Fruit fly (Drosophila melanogaster) whole organism, embryonic: ENCODE results near the gene mRpL19.
A peak's percentile ranks its signal among the peaks of the same experiment; 100 is the strongest.

ENCODE experiments used
- Awh ChIP-seq: fragments of 200-800 bp; sonication (Bioruptor generic); IDR thresholded peaks from 2 replicates; pipeline ENCODE4, ENCODE4 v1.3.6; 2022; ENCODE audit warnings: missing biosample characterization, missing genetic modification characterization
- CG10366 ChIP-seq: fragments of 200-800 bp; sonication (Bioruptor generic); IDR thresholded peaks from 2 replicates; pipeline ENCODE4 v1.3.6; 2022; ENCODE audit warnings: missing biosample characterization, missing genetic modification characterization
- CG10543 ChIP-seq: fragments of 200-800 bp; sonication (Bioruptor generic); optimal IDR thresholded peaks from 3 replicates; lab custom pipeline; 2017; ENCODE audit warnings: missing biosample characterization, mild to moderate bottlenecking, missing genetic modification characterization, moderate library complexity
- CG11247 ChIP-seq: fragments of 200-800 bp; sonication (Bioruptor generic); IDR thresholded peaks from 2 replicates; pipeline ENCODE4 v1.3.6; 2022; ENCODE audit warnings: missing biosample characterization, missing genetic modification characterization
- CG12155 ChIP-seq: fragments of 200-800 bp; sonication (Bioruptor generic); optimal IDR thresholded peaks from 3 replicates; lab custom pipeline; 2016; ENCODE audit warnings: missing biosample characterization, missing genetic modification characterization
- CG15479 ChIP-seq: fragments of 200-800 bp; sonication (Bioruptor generic); optimal IDR thresholded peaks from 3 replicates; lab custom pipeline; 2019; ENCODE audit warnings: missing biosample characterization, mild to moderate bottlenecking, missing genetic modification characterization, moderate library complexity
- CG15696 ChIP-seq: fragments of 200-800 bp; sonication (Bioruptor generic); optimal IDR thresholded peaks from 2 replicates; lab custom pipeline; 2019; ENCODE audit warnings: missing biosample characterization, mild to moderate bottlenecking, missing genetic modification characterization, moderate library complexity
- CG1603 ChIP-seq: fragments of 200-800 bp; sonication (Bioruptor generic); optimal IDR thresholded peaks from 2 replicates; lab custom pipeline; 2019; ENCODE audit warnings: missing biosample characterization, mild to moderate bottlenecking, missing genetic modification characterization, moderate library complexity
- CG17359 ChIP-seq: fragments of 200-800 bp; sonication (Bioruptor generic); optimal IDR thresholded peaks from 3 replicates; lab custom pipeline; 2018; ENCODE audit warnings: missing biosample characterization, mild to moderate bottlenecking, missing genetic modification characterization, moderate library complexity
- CG17361 ChIP-seq: fragments of 200-800 bp; sonication (Bioruptor generic); IDR thresholded peaks from 3 replicates; pipeline ENCODE4 v1.3.6; 2022; ENCODE audit warnings: missing biosample characterization, missing genetic modification characterization
- CG1832 ChIP-seq: fragments of 200-800 bp; sonication (Bioruptor generic); optimal IDR thresholded peaks from 2 replicates; lab custom pipeline; 2017; ENCODE audit warnings: missing biosample characterization, mild to moderate bottlenecking, missing genetic modification characterization, inconsistent platforms
- CG2202 ChIP-seq: fragments of 200-800 bp; sonication (Bioruptor generic); optimal IDR thresholded peaks from 2 replicates; lab custom pipeline; 2018; ENCODE audit warnings: missing biosample characterization, mild to moderate bottlenecking, missing genetic modification characterization
- CG34376 ChIP-seq: fragments of 200-800 bp; sonication (Bioruptor generic); optimal IDR thresholded peaks from 2 replicates; lab custom pipeline; 2018; ENCODE audit warnings: missing biosample characterization, mild to moderate bottlenecking, missing genetic modification characterization
- CG34422 ChIP-seq: fragments of 200-800 bp; sonication (Bioruptor generic); IDR thresholded peaks from 3 replicates; pipeline ENCODE4 v1.3.6; 2022; ENCODE audit warnings: missing biosample characterization, missing genetic modification characterization
- CG3995 ChIP-seq: fragments of 200-800 bp; sonication (Bioruptor generic); optimal IDR thresholded peaks from 3 replicates; lab custom pipeline; 2016; ENCODE audit warnings: missing biosample characterization, missing genetic modification characterization
- CG4707 ChIP-seq: fragments of 200-800 bp; sonication (Bioruptor generic); optimal IDR thresholded peaks from 2 replicates; lab custom pipeline; 2018; ENCODE audit warnings: missing biosample characterization, mild to moderate bottlenecking, missing genetic modification characterization, moderate library complexity
- CG6813 ChIP-seq: fragments of 200-800 bp; sonication (Bioruptor generic); optimal IDR thresholded peaks from 2 replicates; lab custom pipeline; 2017; ENCODE audit warnings: missing biosample characterization, missing genetic modification characterization, mild to moderate bottlenecking, moderate library complexity, missing genetic modification reagents
- CG6854 ChIP-seq: fragments of 200-800 bp; sonication (Bioruptor generic); optimal IDR thresholded peaks from 3 replicates; lab custom pipeline; 2017; ENCODE audit warnings: missing biosample characterization, mild to moderate bottlenecking, missing genetic modification characterization
- CG7963 ChIP-seq: fragments of 200-800 bp; sonication (Bioruptor generic); IDR thresholded peaks from 3 replicates; pipeline ENCODE4 v1.3.6; 2022; ENCODE audit warnings: missing biosample characterization, missing genetic modification characterization; ENCODE audit not compliant: partially characterized antibody
- CG8281 ChIP-seq: fragments of 200-800 bp; sonication (Bioruptor generic); optimal IDR thresholded peaks from 2 replicates; lab custom pipeline; 2018; ENCODE audit warnings: missing biosample characterization, mild to moderate bottlenecking, missing genetic modification characterization, moderate library complexity
- CG9727 ChIP-seq: fragments of 200-800 bp; sonication (Bioruptor generic); optimal IDR thresholded peaks from 3 replicates; lab custom pipeline; 2017; ENCODE audit warnings: missing biosample characterization, mild to moderate bottlenecking, missing genetic modification characterization
- D ChIP-seq, 2 experiments: fragments of 200-800 bp in 1 of 2; fragments of >200 bp in 1 of 2; sonication (Bioruptor generic) in 1 of 2; optimal IDR thresholded peaks; 2 replicates in 1 of 2; 3 replicates in 1 of 2; lab custom pipeline; 2017; ENCODE audit warnings: mild to moderate bottlenecking in 1 of 2, missing biosample characterization in 1 of 2, missing genetic modification characterization in 1 of 2, missing genetic modification reagents in 1 of 2
- D19B ChIP-seq: fragments of 200-800 bp; sonication (Bioruptor generic); optimal IDR thresholded peaks from 2 replicates; lab custom pipeline; 2017; ENCODE audit warnings: missing biosample characterization, mild to moderate bottlenecking, missing genetic modification characterization
- Kr ChIP-seq: fragments of 200-800 bp; sonication (Bioruptor generic); optimal IDR thresholded peaks from 2 replicates; lab custom pipeline; 2017; ENCODE audit warnings: missing biosample characterization, mild to moderate bottlenecking, missing genetic modification characterization
- NK7.1 ChIP-seq: fragments of 200-800 bp; sonication (Bioruptor generic); optimal IDR thresholded peaks from 3 replicates; lab custom pipeline; 2016; ENCODE audit warnings: missing biosample characterization, missing genetic modification characterization
- Pdp1 ChIP-seq, 2 experiments: fragments of 200-800 bp; sonication (Bioruptor generic); optimal IDR thresholded peaks; 3 replicates each; lab custom pipeline; 2016; ENCODE audit warnings: missing biosample characterization in 2 of 2, missing genetic modification characterization in 2 of 2, mild to moderate bottlenecking in 1 of 2, moderate library complexity in 1 of 2
- Usf ChIP-seq: fragments of 200-800 bp; sonication (Bioruptor generic); optimal IDR thresholded peaks from 2 replicates; lab custom pipeline; 2017; ENCODE audit warnings: missing genotype, missing biosample characterization, missing genetic modification characterization
- Xbp1 ChIP-seq: fragments of 200-800 bp; sonication (Bioruptor generic); optimal IDR thresholded peaks from 3 replicates; lab custom pipeline; 2016; ENCODE audit warnings: missing biosample characterization, mild to moderate bottlenecking, missing genetic modification characterization
- ac ChIP-seq: fragments of 200-800 bp; sonication (Bioruptor generic); optimal IDR thresholded peaks from 3 replicates; lab custom pipeline; 2017; ENCODE audit warnings: missing biosample characterization, mild to moderate bottlenecking, missing genetic modification characterization
- az2 ChIP-seq: fragments of 200-800 bp; sonication (Bioruptor generic); optimal IDR thresholded peaks from 3 replicates; lab custom pipeline; 2016; ENCODE audit warnings: missing biosample characterization, missing genetic modification characterization
- cad ChIP-seq: fragments of >200 bp; optimal IDR thresholded peaks from 2 replicates; lab custom pipeline; 2017; ENCODE audit warnings: missing biosample characterization, missing genetic modification characterization
- cg ChIP-seq: fragments of 200-800 bp; sonication (Bioruptor generic); optimal IDR thresholded peaks from 3 replicates; lab custom pipeline; 2019; ENCODE audit warnings: missing biosample characterization, mild to moderate bottlenecking, missing genetic modification characterization, moderate library complexity
- da ChIP-seq: fragments of 200-800 bp; sonication (Bioruptor generic); optimal IDR thresholded peaks from 2 replicates; lab custom pipeline; 2016; ENCODE audit warnings: missing biosample characterization, missing genetic modification characterization
- dmrt11E ChIP-seq: fragments of 200-800 bp; sonication (Bioruptor generic); optimal IDR thresholded peaks from 3 replicates; lab custom pipeline; 2018; ENCODE audit warnings: missing biosample characterization, mild to moderate bottlenecking, missing genetic modification characterization, moderate library complexity
- fd102C ChIP-seq: fragments of 200-800 bp; sonication (Bioruptor generic); optimal IDR thresholded peaks from 2 replicates; lab custom pipeline; 2018; ENCODE audit warnings: missing biosample characterization, mild to moderate bottlenecking, missing genetic modification characterization, moderate library complexity
- fd64A ChIP-seq: fragments of 200-800 bp; sonication (Bioruptor generic); optimal IDR thresholded peaks from 3 replicates; lab custom pipeline; 2018; ENCODE audit warnings: missing biosample characterization, mild to moderate bottlenecking, missing genetic modification characterization
- sens ChIP-seq: fragments of 200-800 bp; sonication (Bioruptor generic); peaks from one replicate; lab custom pipeline; 2016; ENCODE audit warnings: missing biosample characterization, missing genetic modification characterization
- sqz ChIP-seq: fragments of 200-800 bp; sonication (Bioruptor generic); optimal IDR thresholded peaks from 3 replicates; lab custom pipeline; 2018; ENCODE audit warnings: missing biosample characterization, mild to moderate bottlenecking, missing genetic modification characterization
- stwl ChIP-seq: fragments of 200-800 bp; sonication (Bioruptor generic); optimal IDR thresholded peaks from 3 replicates; lab custom pipeline; 2018; ENCODE audit warnings: missing biosample characterization, mild to moderate bottlenecking, missing genetic modification characterization, moderate library complexity
- tll ChIP-seq, 2 experiments: fragments of 200-800 bp in 1 of 2; fragments of >200 bp in 1 of 2; sonication (Bioruptor generic) in 1 of 2; optimal IDR thresholded peaks; 2 replicates each; lab custom pipeline; 2017 to 2019; ENCODE audit warnings: missing biosample characterization in 2 of 2, missing genetic modification characterization in 2 of 2, mild to moderate bottlenecking in 1 of 2, moderate library complexity in 1 of 2
- twi ChIP-seq: fragments of 200-800 bp; optimal IDR thresholded peaks from 2 replicates; lab custom pipeline; 2019; ENCODE audit warnings: missing biosample characterization, mild to moderate bottlenecking, missing genetic modification characterization, moderate library complexity
- wdn ChIP-seq: fragments of 200-800 bp; sonication (Bioruptor generic); IDR thresholded peaks from 2 replicates; pipeline ENCODE4 v1.3.6; 2022; ENCODE audit warnings: missing biosample characterization, missing genetic modification characterization
- zen ChIP-seq: fragments of 200-800 bp; sonication (Bioruptor generic); optimal IDR thresholded peaks from 3 replicates; lab custom pipeline; 2018; ENCODE audit warnings: missing biosample characterization, mild to moderate bottlenecking, missing genetic modification characterization, moderate library complexity

mRpL19 gene

DNA sequence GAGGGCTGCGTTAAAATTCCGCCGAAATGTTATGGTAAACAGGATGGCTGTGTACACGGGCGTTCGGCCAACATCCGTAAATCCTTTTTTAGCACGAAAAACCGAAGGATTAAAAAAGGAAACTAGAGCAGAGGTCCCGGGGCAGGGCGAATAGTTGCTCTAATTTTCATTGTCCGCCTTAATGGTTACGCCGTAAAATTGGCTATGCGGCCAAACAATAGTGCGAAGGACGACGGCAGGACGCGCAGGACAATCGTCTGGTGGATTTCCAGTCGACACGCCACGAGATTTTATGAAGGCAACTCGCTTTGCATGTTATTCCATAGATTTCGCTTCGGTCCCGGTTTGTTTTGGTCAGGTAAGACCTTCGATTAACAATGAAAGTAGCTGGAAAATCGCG, 26.8 kb downstream of the mRpL19 start:
- TF ChIP-seq Awh (GFP tag; lab: Robert Waterston, UW) (no peak), tll (GFP tag; optimal IDR thresholded peaks at IDR 0.05; lab: Kevin White, UChicago) (peak in 1 of 2 experiments; percentile 4), D (optimal IDR thresholded peaks at IDR 0.05; lab: Kevin White, UChicago) (peak; percentile 73), D (GFP tag; optimal IDR thresholded peaks at IDR 0.05; lab: Kevin White, UChicago) (no peak), cad (GFP tag; lab: Kevin White, UChicago) (peak; percentile 79), CG17359 (tag; lab: Kevin White, UChicago) (no peak), sqz (no peak), CG15479 (GFP tag; lab: Kevin White, UChicago) (peak; percentile 64), CG8281 (tag; lab: Kevin White, UChicago) (no peak), NK7.1 (no peak)

dm6 chr3R:8701197-8701596, 27.3 kb downstream of the mRpL19 start:
- TF ChIP-seq CG6854 (GFP tag; lab: Kevin White, UChicago): no peak
- no peak for TF ChIP-seq CG7963
- TF ChIP-seq Kr (GFP tag; lab: Kevin White, UChicago): peak; percentile 93
- peak; percentile 82 for TF ChIP-seq cad (GFP tag; lab: Kevin White, UChicago)
- TF ChIP-seq zen (tag; lab: Kevin White, UChicago): peak; percentile 76
- TF ChIP-seq D (optimal IDR thresholded peaks at IDR 0.05; lab: Kevin White, UChicago): peak; percentile 40
- no peak for TF ChIP-seq D (GFP tag; optimal IDR thresholded peaks at IDR 0.05; lab: Kevin White, UChicago)
- TF ChIP-seq CG17361 (GFP tag; lab: Robert Waterston, UW): no peak
- TF ChIP-seq tll (GFP tag; optimal IDR thresholded peaks at IDR 0.05; lab: Kevin White, UChicago): peak in 1 of 2 experiments; percentile 20

dm6 chr3R:8704669-8705068, 30.8 kb downstream of the mRpL19 start:
- TF ChIP-seq CG4707 (GFP tag; lab: Kevin White, UChicago) (no peak), CG34422 (no peak), da (GFP tag; lab: Kevin White, UChicago) (no peak), CG15696 (peak; percentile 38), sens (GFP tag; lab: Kevin White, UChicago) (peak; percentile 81), CG15479 (GFP tag; lab: Kevin White, UChicago) (peak; percentile 40), ac (GFP tag; lab: Kevin White, UChicago) (peak; percentile 40), dmrt11E (tag; lab: Kevin White, UChicago) (peak; percentile 1), CG1603 (tag; lab: Kevin White, UChicago) (peak; percentile 22), Usf (GFP tag; lab: Kevin White, UChicago) (no peak), CG11247 (GFP tag; lab: Robert Waterston, UW) (no peak), az2 (no peak), CG10543 (GFP tag; lab: Kevin White, UChicago) (no peak), CG9727 (GFP tag; lab: Kevin White, UChicago) (peak; percentile 10), Kr (GFP tag; lab: Kevin White, UChicago) (peak; percentile 17), CG2202 (peak; percentile 1), CG6813 (peak; percentile 32), fd102C (GFP tag; lab: Kevin White, UChicago) (peak; percentile 67), twi (tag; lab: Kevin White, UChicago) (no peak)

- TF ChIP-seq Pdp1 (GFP tag; optimal IDR thresholded peaks at IDR 0.05; lab: Kevin White, UChicago): no peak
- TF ChIP-seq CG3995 (GFP tag; lab: Kevin White, UChicago): no peak
- TF ChIP-seq Xbp1: no peak
- TF ChIP-seq fd64A (GFP tag; lab: Kevin White, UChicago): no peak
- TF ChIP-seq D19B: no peak
- TF ChIP-seq CG12155 (GFP tag; lab: Kevin White, UChicago): no peak
- TF ChIP-seq CG10366: no peak
- TF ChIP-seq sens (GFP tag; lab: Kevin White, UChicago): peak; percentile 64
- no peak for TF ChIP-seq CG34376 (GFP tag; lab: Kevin White, UChicago)
- no peak for TF ChIP-seq stwl (tag; lab: Kevin White, UChicago)
- TF ChIP-seq CG8281 (tag; lab: Kevin White, UChicago): no peak
- no peak for TF ChIP-seq wdn (GFP tag; lab: Robert Waterston, UW)
- peak; percentile 59 for TF ChIP-seq cg
- TF ChIP-seq CG1832 (GFP tag; lab: Kevin White, UChicago): peak; percentile 32
Observed at dm6 chr3R:8705323-8706097, 31.6 kb downstream of the mRpL19 start.
